Fruit fly (Drosophila melanogaster): ENCODE data around the gene eRF3.

eRF3 gene

DNA sequence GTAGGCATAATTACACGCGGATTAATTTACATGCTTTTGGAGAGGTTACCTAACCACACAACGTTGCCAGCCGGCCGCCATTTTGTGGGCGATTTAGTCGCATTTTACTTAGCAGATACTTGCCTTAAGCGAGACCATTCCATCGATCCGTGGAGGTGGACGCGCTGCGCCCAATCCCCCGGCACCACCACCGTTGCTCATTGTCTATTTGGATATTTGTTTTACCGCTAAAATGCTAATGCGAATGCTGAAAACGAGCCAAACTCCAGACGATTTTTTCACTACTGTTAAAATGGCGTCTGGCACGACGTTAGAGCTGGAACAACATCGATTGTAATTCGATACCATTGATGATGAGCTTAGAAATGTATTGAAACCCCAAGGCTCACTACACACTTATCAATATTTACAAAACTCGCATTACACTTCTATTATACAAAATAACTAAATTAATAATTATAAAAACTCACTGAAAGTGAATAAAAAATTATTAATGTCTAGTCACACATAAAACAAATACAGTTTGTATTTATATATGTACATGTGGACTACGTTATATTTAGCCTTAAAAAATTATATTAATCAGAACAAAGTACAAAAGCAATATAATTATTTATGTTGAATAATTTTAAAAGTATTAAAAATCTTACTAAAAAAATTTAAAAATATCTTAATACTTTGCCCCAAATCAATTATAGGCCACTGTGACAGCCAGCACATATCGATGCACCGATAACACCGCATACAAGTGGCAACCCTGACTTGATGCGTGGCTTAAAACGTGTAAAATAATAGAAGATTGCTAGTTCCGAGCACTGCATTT, at the start of gene eRF3:
Gene eRF3 (plus strand): TSS at position 741 of the 823 bp plus-strand sequence.
- TF ChIP-seq CG8478 (optimal IDR thresholded peaks at IDR 0.05), result no peak
- TF ChIP-seq CTCF (optimal IDR thresholded peaks at IDR 0.05), result no peak

DNA sequence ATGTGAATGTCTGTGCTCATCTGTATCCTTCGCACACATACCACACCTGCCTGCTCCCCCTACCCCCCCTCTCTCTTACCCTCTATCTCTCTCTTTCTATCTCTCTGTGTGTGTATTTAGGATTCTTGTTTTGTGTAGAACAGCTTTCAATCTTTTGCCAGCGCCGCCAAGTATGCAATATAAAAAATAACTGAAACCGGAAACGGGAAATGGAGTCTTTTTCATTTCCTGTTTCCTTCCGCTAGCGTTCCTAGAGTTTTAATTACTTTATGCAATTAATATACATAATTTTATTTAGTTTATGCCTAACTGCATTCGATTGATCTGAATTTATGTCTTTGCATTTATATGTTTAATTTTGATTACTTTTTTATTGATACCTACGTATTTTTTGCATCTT, 41.8 kb upstream of the eRF3 start:
- TF ChIP-seq CTCF (optimal IDR thresholded peaks at IDR 0.05) (no peak), CG8478 (optimal IDR thresholded peaks at IDR 0.05) (no peak)

DNA sequence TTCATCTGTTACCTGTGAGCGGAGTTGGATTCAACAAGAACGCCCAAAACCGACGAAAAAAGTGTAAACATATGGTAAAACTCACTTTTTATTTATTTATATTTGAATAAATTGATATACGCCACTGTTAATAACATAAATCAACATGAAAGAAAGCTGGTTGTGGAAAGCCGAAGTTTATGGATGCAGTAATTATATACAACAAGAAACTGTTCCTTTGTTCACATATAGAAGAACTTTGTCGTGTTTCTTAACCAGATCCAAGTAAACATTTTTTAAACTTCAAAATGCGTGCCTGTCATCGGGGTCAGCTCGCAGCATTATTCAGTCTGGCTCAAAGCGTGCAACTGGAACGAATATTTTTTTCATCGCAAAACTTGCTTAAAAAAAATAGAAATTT, 36.3 kb upstream of the eRF3 start, which contains the start of gene Pkd2:
Gene Pkd2 (plus strand): TSS at position 301 of the 400 bp plus-strand sequence.
- no peak for TF ChIP-seq CG8478 (optimal IDR thresholded peaks at IDR 0.05)
- no peak for TF ChIP-seq CTCF (optimal IDR thresholded peaks at IDR 0.05)

DNA sequence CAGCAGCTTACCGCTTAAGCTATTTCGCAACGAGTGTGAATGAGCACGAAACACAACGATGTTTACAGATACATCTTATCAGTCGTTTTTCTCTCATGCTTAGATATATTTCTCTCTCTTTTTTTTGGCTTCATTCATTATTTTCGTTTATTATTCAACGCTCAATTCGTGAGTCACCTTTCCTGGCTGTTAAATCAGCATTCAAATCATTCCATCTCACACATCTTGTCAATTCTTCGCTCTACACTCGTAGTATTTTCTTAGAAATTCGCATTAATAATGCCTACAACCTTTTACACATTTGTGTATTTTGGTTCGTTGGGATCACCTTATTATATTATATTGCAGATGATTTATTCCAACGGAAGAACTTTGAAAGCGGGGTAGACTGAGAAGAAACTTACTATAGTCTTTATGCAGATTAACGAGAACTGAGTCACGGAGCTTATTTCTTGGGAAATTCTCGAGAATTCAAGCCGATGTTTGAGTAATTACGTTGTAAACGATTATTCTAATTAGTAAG, 29.6 kb upstream of the eRF3 start:
- TF ChIP-seq CTCF (optimal IDR thresholded peaks at IDR 0.05) (no peak), CG8478 (optimal IDR thresholded peaks at IDR 0.05) (no peak)

DNA sequence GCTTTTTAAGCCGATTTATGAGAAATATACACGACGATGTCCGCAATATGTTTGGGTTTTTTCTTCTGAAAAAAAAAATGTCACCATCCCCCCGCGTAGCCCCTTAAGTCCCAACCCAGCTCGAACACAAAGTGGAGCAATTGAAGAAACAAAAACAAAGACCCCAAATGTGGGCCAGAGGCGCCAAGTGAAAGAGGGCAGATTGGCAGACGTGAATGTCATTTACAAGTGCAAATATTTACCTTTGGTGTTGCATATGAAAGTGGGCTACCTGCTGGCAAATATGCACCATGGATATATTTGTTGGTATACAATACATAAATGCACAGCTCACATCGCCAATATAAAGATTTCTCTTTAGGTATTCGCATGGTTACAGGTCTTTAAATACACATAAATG, 23.6 kb upstream of the eRF3 start:
- TF ChIP-seq CG8478 (optimal IDR thresholded peaks at IDR 0.05), result no peak
- no peak for TF ChIP-seq CTCF (optimal IDR thresholded peaks at IDR 0.05)

DNA sequence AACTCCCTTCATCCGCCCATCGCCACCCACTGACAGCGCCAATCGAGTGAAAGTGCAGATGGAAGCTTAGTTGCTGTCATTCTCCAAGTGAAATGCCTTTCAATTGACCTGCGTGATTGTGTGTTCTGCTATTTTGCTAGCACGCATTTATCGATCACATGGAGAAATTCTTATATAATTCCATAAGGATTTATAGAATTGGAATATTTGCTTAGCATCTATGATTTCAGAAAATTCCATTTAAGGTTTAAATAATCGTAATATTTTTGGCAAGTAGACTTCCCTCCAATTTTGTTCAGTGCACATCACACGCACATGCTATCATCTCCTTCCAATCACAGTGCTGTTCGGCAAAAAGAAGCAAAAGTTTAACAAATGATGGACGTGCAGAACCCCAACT, 20.4 kb upstream of the eRF3 start:
- TF ChIP-seq CTCF (optimal IDR thresholded peaks at IDR 0.05), result no peak
- no peak for TF ChIP-seq CG8478 (optimal IDR thresholded peaks at IDR 0.05)

DNA sequence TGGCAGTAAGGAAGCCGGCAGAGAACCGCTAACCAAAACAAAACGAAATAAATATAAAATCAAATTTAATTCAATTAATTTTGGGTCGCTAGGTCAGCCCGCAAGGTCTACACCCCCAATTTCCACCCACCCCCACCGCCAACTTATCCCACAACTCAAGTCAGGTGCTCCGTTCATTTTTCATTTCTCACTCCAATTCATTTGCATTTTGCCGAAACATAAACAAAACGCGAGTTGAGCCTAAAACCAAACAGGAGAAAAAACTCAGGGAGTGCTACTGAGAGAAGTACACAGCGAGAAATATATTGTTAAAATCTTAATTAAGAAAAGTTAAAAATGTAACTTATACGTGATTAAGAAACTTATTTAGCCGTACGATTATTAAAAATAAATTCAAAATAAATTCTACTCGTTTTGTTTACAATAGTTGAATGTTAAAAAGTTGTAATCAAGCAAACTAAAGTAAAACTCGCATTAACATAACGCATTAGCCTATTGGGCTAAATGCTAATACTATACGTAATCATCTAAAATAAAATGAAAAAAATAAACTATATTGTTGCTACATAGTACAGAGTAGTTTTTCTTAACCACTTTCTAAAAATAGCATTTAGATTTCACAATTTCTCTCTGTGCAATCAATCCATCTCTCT, 18.6 kb upstream of the eRF3 start:
- no peak for TF ChIP-seq CTCF (optimal IDR thresholded peaks at IDR 0.05)
- no peak for TF ChIP-seq CG8478 (optimal IDR thresholded peaks at IDR 0.05)

DNA sequence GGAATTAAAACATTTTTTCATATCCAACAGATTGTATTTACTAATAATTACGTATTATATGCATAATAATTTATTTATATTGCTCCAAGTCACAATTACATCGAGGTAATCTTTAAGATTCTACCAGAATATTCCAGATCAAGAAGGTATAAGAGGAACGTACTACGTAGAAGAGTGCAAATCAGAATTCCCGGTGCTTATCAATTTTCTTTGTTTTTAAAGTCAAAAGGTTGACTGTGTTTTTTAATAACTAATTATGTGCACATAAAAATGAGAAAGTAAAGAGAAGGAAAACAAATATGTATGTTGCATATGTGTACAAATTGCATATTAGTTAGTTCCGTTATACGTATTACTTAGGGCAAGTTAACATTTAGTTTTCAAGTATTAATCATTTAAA, 13.1 kb upstream of the eRF3 start:
- TF ChIP-seq CG8478 (optimal IDR thresholded peaks at IDR 0.05), result no peak
- no peak for TF ChIP-seq CTCF (optimal IDR thresholded peaks at IDR 0.05)

DNA sequence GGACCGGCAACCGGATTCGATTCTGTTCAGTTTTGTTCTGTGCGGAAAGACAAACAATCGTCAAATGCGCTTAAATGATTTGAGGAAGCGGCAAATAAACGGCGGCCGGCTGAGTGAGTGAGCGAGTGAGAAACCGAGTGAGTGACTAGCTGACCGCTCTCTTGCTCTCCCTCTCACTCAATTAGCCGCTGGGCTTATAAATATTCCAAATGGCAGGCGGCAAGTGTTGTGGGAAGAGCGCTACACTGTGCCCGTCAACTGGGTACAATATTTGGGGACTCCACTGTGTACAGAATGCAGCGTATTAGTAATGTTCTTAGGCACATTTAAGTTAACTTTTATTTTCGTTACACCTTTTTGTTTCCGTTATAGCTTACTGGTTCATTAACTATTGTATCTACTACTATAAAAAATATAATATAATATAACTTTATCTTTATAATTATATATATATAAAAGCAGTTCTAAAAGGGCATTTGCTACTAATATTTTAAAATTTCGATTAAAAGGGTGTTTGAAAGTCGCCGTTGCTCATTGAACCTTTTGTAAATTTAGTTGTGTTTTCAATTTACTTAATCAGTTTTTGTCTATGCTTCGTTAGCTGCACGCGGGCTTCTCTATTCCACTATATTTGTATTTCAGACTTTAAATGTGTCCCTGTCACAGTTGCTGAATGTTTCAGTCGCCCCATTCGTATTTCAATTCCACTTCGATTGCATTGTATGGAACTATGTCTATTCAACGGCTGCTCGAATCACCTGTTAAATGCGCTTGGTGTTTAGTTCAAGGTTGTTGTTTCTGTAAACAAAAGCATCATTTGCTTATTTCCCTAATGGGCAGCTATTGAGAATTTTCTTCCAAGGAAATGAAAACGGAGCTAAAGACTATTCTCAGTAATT, 12.2 kb upstream of the eRF3 start:
- TF ChIP-seq CG8478 (optimal IDR thresholded peaks at IDR 0.05), result no peak
- no peak for TF ChIP-seq CTCF (optimal IDR thresholded peaks at IDR 0.05)

DNA sequence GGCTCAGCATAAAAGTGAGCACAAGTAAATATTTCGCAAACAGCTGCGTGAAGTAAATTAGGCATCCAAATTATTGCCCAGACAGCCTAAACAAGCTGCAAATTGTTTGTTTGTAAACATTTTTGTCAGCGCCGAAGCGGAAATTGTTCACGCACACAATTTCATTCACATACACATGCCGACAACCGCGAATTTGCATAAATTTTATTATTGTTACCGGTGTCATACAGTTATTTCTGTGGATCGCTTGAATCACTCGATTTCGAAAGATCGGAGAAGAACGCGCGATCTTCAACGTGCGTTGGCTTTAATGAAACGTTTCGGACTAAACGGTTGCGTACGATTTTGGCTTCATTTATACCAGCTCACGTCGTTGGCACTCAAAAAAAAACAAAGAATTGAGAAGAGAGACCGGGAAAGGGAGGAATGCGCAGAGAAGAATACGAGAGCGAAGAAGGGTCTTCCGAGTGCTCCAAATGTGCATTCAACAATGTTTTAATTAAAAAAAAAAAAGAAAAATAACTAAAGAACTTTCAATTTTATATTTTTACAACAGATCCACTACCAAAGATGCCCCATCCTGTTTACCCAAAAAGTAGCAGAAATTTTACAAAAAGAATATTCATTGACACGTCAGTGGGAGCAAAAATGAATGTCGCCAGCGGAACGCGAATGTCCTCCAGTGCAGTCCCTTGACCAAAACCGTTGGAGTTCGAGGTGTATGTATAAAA, 11.0 kb upstream of the eRF3 start, which contains the start of gene vir-1:
Gene vir-1 (minus strand): TSS at position 334 of the 731 bp plus-strand sequence.
- TF ChIP-seq CG8478 (optimal IDR thresholded peaks at IDR 0.05), result no peak
- TF ChIP-seq CTCF (optimal IDR thresholded peaks at IDR 0.05), result no peak

DNA sequence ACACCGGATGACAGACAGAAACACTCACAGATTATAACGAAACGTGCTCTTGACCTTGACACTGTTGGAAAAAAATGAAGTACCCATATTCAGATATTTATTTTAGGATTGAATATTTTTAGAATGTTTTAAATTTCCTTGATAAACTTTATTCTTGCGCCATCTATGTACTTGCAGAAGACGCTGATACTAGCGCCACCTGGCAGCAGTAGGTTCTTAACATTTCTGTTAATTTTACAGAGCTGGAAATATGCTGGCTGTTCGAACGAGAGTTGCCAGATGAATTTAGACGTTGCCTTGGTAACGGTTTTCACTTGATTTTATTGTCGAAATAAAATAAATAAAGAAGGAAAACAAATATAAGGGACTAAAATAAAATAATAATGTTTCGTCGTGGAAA, 9.7 kb upstream of the eRF3 start, which contains the start of gene Fam92:
Gene Fam92 (plus strand): TSS at position 350 of the 400 bp plus-strand sequence.
- TF ChIP-seq CG8478 (optimal IDR thresholded peaks at IDR 0.05) (no peak), CTCF (optimal IDR thresholded peaks at IDR 0.05) (peak; percentile 84 to 94)

DNA sequence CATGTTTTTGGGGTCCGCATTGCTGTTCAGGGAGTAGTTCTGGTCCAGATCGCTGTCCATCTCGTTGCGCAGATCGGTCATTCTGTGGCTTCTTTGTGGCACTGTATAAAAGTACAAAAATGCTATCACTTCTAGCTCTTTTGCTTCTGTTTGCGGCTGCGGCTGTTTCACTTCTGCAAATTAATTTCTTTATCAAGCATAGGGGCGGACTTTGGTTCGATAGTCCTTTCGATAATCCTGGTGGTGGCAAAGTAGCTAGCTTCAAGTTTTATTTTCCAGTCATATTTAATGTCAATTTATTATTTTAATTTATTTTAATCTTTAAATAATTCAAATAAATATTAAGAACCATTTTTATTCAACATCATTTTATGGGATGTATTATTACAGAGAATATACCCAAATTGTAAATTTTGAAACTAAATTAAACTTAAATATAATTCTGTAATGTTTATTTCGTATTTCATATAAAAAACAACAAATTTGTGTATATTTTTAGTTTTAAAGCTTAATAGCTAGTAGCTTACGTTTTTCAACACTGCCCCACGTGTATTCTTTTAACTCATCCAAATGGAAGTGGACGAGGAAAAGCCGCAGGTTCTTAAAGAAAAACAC, 6.7 kb upstream of the eRF3 start, which contains the start of the genes CG5446 and Trm1:
Gene CG5446 (minus strand): TSS at position 223 of the 615 bp plus-strand sequence.
Gene Trm1 (plus strand): TSS at position 542 of the 615 bp plus-strand sequence.
- TF ChIP-seq CG8478 (optimal IDR thresholded peaks at IDR 0.05) (no peak), CTCF (optimal IDR thresholded peaks at IDR 0.05) (no peak)

DNA sequence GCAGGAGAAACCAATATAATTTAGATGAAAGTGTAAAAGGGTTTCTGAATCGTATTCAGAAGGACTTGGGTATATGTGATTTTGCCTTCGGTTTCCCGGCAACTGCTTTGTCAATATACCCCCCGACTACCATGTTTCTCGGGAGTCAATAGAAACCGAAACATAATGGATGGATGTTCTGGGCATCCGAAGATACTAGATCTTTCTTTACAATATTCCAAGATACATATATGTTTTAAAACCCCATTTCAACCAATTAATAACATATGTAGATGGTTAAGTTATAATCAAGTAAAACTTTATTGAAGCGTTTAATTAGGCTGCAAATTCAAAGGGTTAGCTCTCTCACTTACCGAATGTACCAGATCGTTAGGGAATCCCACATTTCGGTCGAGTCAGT, 3.5 kb upstream of the eRF3 start, which contains the start of gene CG5435:
Gene CG5435 (minus strand): TSS at position 101 of the 400 bp plus-strand sequence.
- no peak for TF ChIP-seq CTCF (optimal IDR thresholded peaks at IDR 0.05)
- TF ChIP-seq CG8478 (optimal IDR thresholded peaks at IDR 0.05), result no peak

All from S2 (cell line).